Worm (Caenorhabditis elegans) whole organism, L4 larva: ENCODE measurements around the gene C34C6.10.
A peak's percentile ranks its signal among the peaks of the same experiment; 100 is the strongest.

Experiments
- D1046.2 ChIP-seq: fragments of 200-800 bp; sonication (Bioruptor generic); IDR thresholded peaks from 2 replicates; pipeline ENCODE4 v1.3.6; 2022; ENCODE audit warnings: missing genetic modification characterization, missing compliant biosample characterization
- F10B5.3 ChIP-seq: sonication (generic microtip); optimal IDR thresholded peaks from 2 replicates; lab custom pipeline; 2016; ENCODE audit warnings: mild to moderate bottlenecking, missing genetic modification characterization, missing compliant biosample characterization
- F26F4.8 ChIP-seq: fragments of 200-800 bp; sonication (Bioruptor generic); conservative IDR thresholded peaks from 2 replicates; pipeline ENCODE4 v1.3.6; 2022; ENCODE audit warnings: missing genetic modification characterization, missing compliant biosample characterization
- T20F7.1 ChIP-seq: fragments of 200-800 bp; sonication (Bioruptor generic); optimal IDR thresholded peaks from 2 replicates; lab custom pipeline; 2018; ENCODE audit warnings: mild to moderate bottlenecking, missing genetic modification characterization, missing compliant biosample characterization
- aly-2 ChIP-seq: sonication (generic microtip); optimal IDR thresholded peaks from 2 replicates; lab custom pipeline; 2018; ENCODE audit warnings: missing biosample characterization, missing genetic modification characterization
- ama-1 ChIP-seq: fragments of 150-350 bp; optimal IDR thresholded peaks from 2 replicates; lab custom pipeline; 2014; ENCODE audit warnings: inconsistent platforms, mixed read lengths
- ceh-28 ChIP-seq: fragments of 150-350 bp; optimal IDR thresholded peaks from 2 replicates; lab custom pipeline; 2014; ENCODE audit warnings: missing biosample characterization, missing genetic modification reagents, missing genetic modification characterization
- ceh-82 ChIP-seq: sonication (generic microtip); optimal IDR thresholded peaks from 2 replicates; lab custom pipeline; 2017; ENCODE audit warnings: missing biosample characterization, missing genetic modification characterization
- cey-2 ChIP-seq: sonication (generic microtip); optimal IDR thresholded peaks from 3 replicates; lab custom pipeline; 2017; ENCODE audit warnings: missing genetic modification characterization, mild to moderate bottlenecking, missing compliant biosample characterization, antibody characterized with exemption, borderline replicate concordance; ENCODE audit not compliant: insufficient read depth
- daf-16 ChIP-seq, 3 experiments: sonication (generic microtip); optimal IDR thresholded peaks; 2 replicates each; lab custom pipeline; 2016 to 2017; ENCODE audit warnings: missing genetic modification characterization in 3 of 3, missing genetic modification reagents in 3 of 3, mild to moderate bottlenecking in 2 of 3, missing compliant biosample characterization in 2 of 3, missing biosample characterization in 1 of 3, moderate library complexity in 1 of 3
- daf-19 ChIP-seq: fragments of 200-800 bp; sonication (Bioruptor generic); conservative IDR thresholded peaks from 2 replicates; pipeline ENCODE4 v1.3.6; 2022; ENCODE audit warnings: missing genetic modification characterization, missing compliant biosample characterization
- daf-8 ChIP-seq: fragments of 200-800 bp; sonication (Bioruptor generic); IDR thresholded peaks from 2 replicates; pipeline ENCODE4 v1.3.6; 2022; ENCODE audit warnings: missing genetic modification characterization, missing compliant biosample characterization
- dve-1 ChIP-seq: sonication (generic microtip); optimal IDR thresholded peaks from 2 replicates; lab custom pipeline; 2017; ENCODE audit warnings: antibody characterized with exemption, mild to moderate bottlenecking, missing genetic modification characterization, missing compliant biosample characterization; ENCODE audit not compliant: insufficient read depth
- fos-1 ChIP-seq: fragments of 150-350 bp; optimal IDR thresholded peaks from 2 replicates; lab custom pipeline; 2014; ENCODE audit warnings: missing biosample characterization, missing genetic modification characterization
- hlh-11 ChIP-seq: fragments of 200-800 bp; sonication (Bioruptor generic); optimal IDR thresholded peaks from 2 replicates; lab custom pipeline; 2018; ENCODE audit warnings: mild to moderate bottlenecking, missing genetic modification characterization, missing compliant biosample characterization
- hmg-1.1 ChIP-seq: fragments of 200-800 bp; sonication (Bioruptor generic); IDR thresholded peaks from 2 replicates; pipeline ENCODE4 v1.3.6; 2022; ENCODE audit warnings: missing genetic modification reagents, missing genetic modification characterization, missing compliant biosample characterization
- lin-15B ChIP-seq: fragments of 150-350 bp; sonication (generic microtip); optimal IDR thresholded peaks from 3 replicates; lab custom pipeline; 2014; ENCODE audit warnings: missing biosample characterization, missing genetic modification characterization
- lin-38 ChIP-seq: fragments of 200-800 bp; sonication (Bioruptor generic); IDR thresholded peaks from 2 replicates; pipeline ENCODE4 v1.3.6; 2022; ENCODE audit warnings: missing genetic modification reagents, missing genetic modification characterization, missing compliant biosample characterization
- mdl-1 ChIP-seq, 2 experiments: fragments of 150-350 bp in 1 of 2; sonication (generic microtip) in 1 of 2; optimal IDR thresholded peaks; 2 replicates each; lab custom pipeline; 2014 to 2017; ENCODE audit warnings: missing biosample characterization in 2 of 2, missing genetic modification characterization in 2 of 2
- mes-2 ChIP-seq: sonication (generic microtip); optimal IDR thresholded peaks from 2 replicates; lab custom pipeline; 2016; ENCODE audit warnings: missing genotype, mild to moderate bottlenecking, missing genetic modification characterization, missing compliant biosample characterization; ENCODE audit not compliant: poor library complexity, severe bottlenecking
- mxl-3 ChIP-seq: fragments of 200-800 bp; sonication (Bioruptor generic); optimal IDR thresholded peaks from 2 replicates; lab custom pipeline; 2018; ENCODE audit warnings: mild to moderate bottlenecking, missing genetic modification characterization, missing compliant biosample characterization
- nhr-10 ChIP-seq: fragments of 150-350 bp; optimal IDR thresholded peaks from 2 replicates; lab custom pipeline; 2014; ENCODE audit warnings: missing biosample characterization, missing genetic modification characterization
- nhr-111 ChIP-seq: fragments of 200-800 bp; sonication (Bioruptor generic); optimal IDR thresholded peaks from 2 replicates; lab custom pipeline; 2018; ENCODE audit warnings: mild to moderate bottlenecking, missing genetic modification characterization, missing compliant biosample characterization
- nhr-42 ChIP-seq: fragments of 200-800 bp; sonication (Bioruptor generic); IDR thresholded peaks from 2 replicates; pipeline ENCODE4 v1.3.6; 2022; ENCODE audit warnings: missing genetic modification characterization, missing compliant biosample characterization
- nhr-48 ChIP-seq: sonication (generic microtip); optimal IDR thresholded peaks from 2 replicates; lab custom pipeline; 2016; ENCODE audit warnings: mild to moderate bottlenecking, missing genetic modification characterization, missing compliant biosample characterization
- nhr-77 ChIP-seq: fragments of 150-350 bp; optimal IDR thresholded peaks from 2 replicates; lab custom pipeline; 2014; ENCODE audit warnings: missing biosample characterization, missing genetic modification characterization
- pha-4 ChIP-seq, 2 experiments: fragments of 150-350 bp in 1 of 2; fragments of 200-800 bp in 1 of 2; sonication (Bioruptor generic) in 1 of 2; IDR thresholded peaks in 1 of 2; optimal IDR thresholded peaks in 1 of 2; 2 replicates each; pipeline versions ENCODE4 v1.3.6 to Lab custom; 2014 to 2022; ENCODE audit warnings: missing genetic modification characterization in 2 of 2, missing genetic modification reagents in 2 of 2, missing biosample characterization in 1 of 2, missing compliant biosample characterization in 1 of 2
- sdz-12 ChIP-seq: fragments of 200-800 bp; sonication (Bioruptor generic); optimal IDR thresholded peaks from 2 replicates; lab custom pipeline; 2018; ENCODE audit warnings: mild to moderate bottlenecking, missing genetic modification characterization, missing compliant biosample characterization
- set-16 ChIP-seq: fragments of 200-800 bp; sonication (Bioruptor generic); IDR thresholded peaks from 2 replicates; pipeline ENCODE4 v1.3.6; 2022; ENCODE audit warnings: missing genetic modification reagents, missing genetic modification characterization, missing compliant biosample characterization
- tag-97 ChIP-seq: fragments of 200-800 bp; sonication (Bioruptor generic); IDR thresholded peaks from 2 replicates; pipeline ENCODE4 v1.3.6; 2022; ENCODE audit warnings: missing genetic modification characterization, missing compliant biosample characterization
- unc-130 ChIP-seq: sonication (generic microtip); optimal IDR thresholded peaks from 2 replicates; lab custom pipeline; 2016; ENCODE audit warnings: missing genetic modification reagents, missing genetic modification characterization, missing compliant biosample characterization
- zag-1 ChIP-seq: fragments of 150-350 bp; optimal IDR thresholded peaks from 2 replicates; lab custom pipeline; 2014; ENCODE audit warnings: missing biosample characterization, missing genetic modification characterization
- zfp-2 ChIP-seq: sonication (generic microtip); optimal IDR thresholded peaks from 2 replicates; lab custom pipeline; 2016; ENCODE audit warnings: mild to moderate bottlenecking, missing genetic modification characterization, missing compliant biosample characterization
- zip-11 ChIP-seq: fragments of 200-800 bp; sonication (Bioruptor generic); IDR thresholded peaks from 2 replicates; pipeline ENCODE4 v1.3.6; 2022; ENCODE audit warnings: missing genetic modification characterization, missing compliant biosample characterization
- ztf-7 ChIP-seq: fragments of 150-350 bp; optimal IDR thresholded peaks from 2 replicates; lab custom pipeline; 2014; ENCODE audit warnings: missing biosample characterization, missing genetic modification characterization

C34C6.10 gene

DNA sequence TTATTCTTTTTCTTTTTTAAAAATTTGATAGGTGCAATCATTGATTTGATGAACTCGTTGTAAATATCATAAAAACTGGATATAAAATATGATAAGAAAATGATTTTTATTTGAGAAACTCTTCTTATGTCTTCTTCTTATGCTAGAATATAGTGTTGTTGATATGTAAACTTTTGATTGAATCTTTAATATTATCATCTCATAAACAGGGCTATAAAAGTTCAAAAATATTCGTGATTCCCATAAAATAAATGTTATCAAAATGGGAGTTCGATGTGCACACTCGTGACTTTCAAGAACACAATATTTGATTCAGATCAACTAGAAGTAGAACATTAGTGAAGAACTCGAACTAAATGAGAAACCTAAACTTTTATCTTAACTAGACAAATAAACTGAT lies 43.3 kb upstream of the C34C6.10 start (continued):
- TF ChIP-seq T20F7.1 (no peak), F26F4.8 (GFP tag; lab: Robert Waterston, UW) (no peak), F10B5.3 (tag; lab: Kevin White, UChicago) (no peak), nhr-111 (GFP tag; lab: Kevin White, UChicago) (no peak), ceh-82 (tag; lab: Kevin White, UChicago) (no peak), sdz-12 (GFP tag; lab: Kevin White, UChicago) (no peak), lin-38 (GFP tag; lab: Robert Waterston, UW) (no peak), tag-97 (no peak), fos-1 (tag; lab: Kevin White, UChicago) (no peak), mxl-3 (GFP tag; lab: Kevin White, UChicago) (no peak)

DNA sequence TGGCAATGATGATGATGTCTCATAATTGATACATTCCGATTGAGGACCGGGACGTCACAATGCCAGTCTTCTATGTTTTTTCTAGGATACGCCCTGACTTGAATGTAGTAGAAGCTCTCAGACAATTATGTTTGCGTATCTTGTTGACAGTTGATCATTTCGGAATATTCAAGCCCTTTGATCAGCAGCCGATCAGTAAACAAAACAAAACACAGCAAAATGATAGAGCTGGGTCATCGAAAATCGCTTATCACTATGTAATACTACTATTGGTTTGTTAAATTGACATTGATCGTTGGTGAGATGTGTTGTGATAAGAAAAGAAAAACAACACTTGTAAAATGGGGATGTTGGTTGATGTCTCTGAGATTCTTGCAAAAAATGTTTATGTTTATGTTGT lies 42.6 kb upstream of the C34C6.10 start:
- no peak for TF ChIP-seq daf-16 (GFP tag; optimal IDR thresholded peaks at IDR 0.05; lab: Kevin White, UChicago)
- TF ChIP-seq daf-16 (tag; optimal IDR thresholded peaks at IDR 0.05; lab: Kevin White, UChicago) = peak; percentile 92
- no peak for TF ChIP-seq ztf-7 (tag; lab: Kevin White, UChicago)
- no peak for TF ChIP-seq mdl-1 (tag; optimal IDR thresholded peaks at IDR 0.05; lab: Kevin White, UChicago)
- TF ChIP-seq mes-2 (tag; lab: Kevin White, UChicago) = no peak
- TF ChIP-seq dve-1 = peak; percentile 49
- TF ChIP-seq T20F7.1 = no peak
- peak; percentile 20 for TF ChIP-seq hlh-11 (tag; lab: Kevin White, UChicago)
- TF ChIP-seq, all 104 proteins: peak for 3

DNA sequence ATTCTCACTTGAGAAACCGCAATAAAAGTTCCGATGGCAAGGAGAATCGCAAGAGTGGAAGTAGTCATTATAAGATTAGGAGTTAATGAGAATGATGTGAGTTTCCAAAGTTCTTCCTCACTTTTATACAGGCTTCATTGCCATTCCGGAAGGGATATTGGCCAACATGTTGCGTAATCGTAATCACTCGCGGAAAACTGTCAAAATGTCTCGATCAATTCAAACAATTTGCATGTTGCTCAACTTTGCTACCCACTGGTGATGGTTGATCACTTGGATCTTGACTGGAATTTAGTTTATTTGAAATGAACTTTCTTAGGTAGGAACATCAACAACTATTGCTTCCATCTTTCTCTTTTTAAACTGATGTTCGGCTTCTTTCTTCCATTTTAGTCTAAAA lies 41.8 kb upstream of the C34C6.10 start, which contains the start of gene idpb-4:
idpb-4 (minus strand) TSS at position 101 of the 400 bp plus-strand sequence.
- TF ChIP-seq cey-2 (tag; lab: Kevin White, UChicago) (no peak), D1046.2 (no peak), ceh-28 (tag; lab: Kevin White, UChicago) (no peak), nhr-48 (tag; lab: Kevin White, UChicago) (no peak), daf-8 (no peak), mdl-1 (tag; optimal IDR thresholded peaks at IDR 0.05; lab: Kevin White, UChicago) (no peak), zfp-2 (tag; lab: Kevin White, UChicago) (no peak), sdz-12 (GFP tag; lab: Kevin White, UChicago) (no peak), nhr-77 (tag; lab: Kevin White, UChicago) (no peak), ztf-7 (tag; lab: Kevin White, UChicago) (no peak), lin-15B (tag; lab: Kevin White, UChicago) (no peak), unc-130 (GFP tag; lab: Kevin White, UChicago) (no peak), ama-1 (lab: Kevin White, UChicago) (no peak), hmg-1.1 (no peak), daf-19 (GFP tag; lab: Robert Waterston, UW) (no peak), zip-11 (GFP tag; lab: Robert Waterston, UW) (no peak), zag-1 (tag; lab: Kevin White, UChicago) (no peak)
- TF ChIP-seq, all 104 proteins: peak for 0

DNA sequence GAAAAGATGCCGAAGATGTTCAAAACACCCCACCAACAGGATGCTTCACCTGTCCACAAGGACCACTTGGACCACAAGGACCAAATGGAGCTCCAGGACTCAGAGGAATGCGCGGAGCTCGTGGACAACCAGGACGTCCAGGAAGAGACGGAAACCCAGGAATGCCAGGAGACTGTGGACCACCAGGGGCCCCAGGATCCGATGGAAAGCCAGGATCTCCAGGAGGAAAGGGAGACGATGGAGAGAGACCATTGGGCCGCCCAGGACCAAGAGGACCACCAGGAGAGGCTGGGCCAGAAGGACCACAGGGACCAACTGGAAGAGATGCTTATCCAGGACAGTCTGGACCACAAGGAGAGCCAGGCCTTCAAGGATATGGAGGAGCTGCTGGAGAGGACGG lies 37.9 kb upstream of the C34C6.10 start:
- no peak for TF ChIP-seq pha-4 (GFP tag; IDR thresholded peaks at IDR 0.05; lab: Robert Waterston, UW)
- TF ChIP-seq pha-4 (tag; optimal IDR thresholded peaks at IDR 0.05; lab: Kevin White, UChicago) = no peak
- TF ChIP-seq F26F4.8 (GFP tag; lab: Robert Waterston, UW) = 0 out of 2 replicates have a peak, but pooled peaks have one; percentile 29
- 0 out of 2 replicates have a peak, but pooled peaks have one; percentile 7 for TF ChIP-seq nhr-42
- no peak for TF ChIP-seq mes-2 (tag; lab: Kevin White, UChicago)
- TF ChIP-seq aly-2 (tag; lab: Kevin White, UChicago) = no peak
- TF ChIP-seq nhr-48 (tag; lab: Kevin White, UChicago) = no peak
- TF ChIP-seq set-16 (GFP tag; lab: Robert Waterston, UW) = peak; percentile 91
- TF ChIP-seq nhr-10 = no peak
